Fruit fly (Drosophila melanogaster): ENCODE results near the gene jumu.
"Not testable (repeated sequence)": the region's sequence is repeated elsewhere in the genome, so short reads cannot be mapped to it uniquely, and the experiment has no call there.

The jumu gene

dm6 chr3R:10332823-10333263, 17.1 kb upstream of the jumu start, which contains the start of gene sle (continued):
- TF ChIP-seq CG10631 (GFP tag; optimal IDR thresholded peaks at IDR 0.05) = no peak
- no peak for TF ChIP-seq CG8319 (GFP tag; optimal IDR thresholded peaks at IDR 0.05)
- no peak for TF ChIP-seq CG6792 (GFP tag; optimal IDR thresholded peaks at IDR 0.05)
- TF ChIP-seq Gug (GFP tag; IDR thresholded peaks at IDR 0.05) = no peak
- no peak for TF ChIP-seq CG34406 (GFP tag; optimal IDR thresholded peaks at IDR 0.05)
- TF ChIP-seq acj6 (GFP tag; optimal IDR thresholded peaks at IDR 0.05) = no peak
- TF ChIP-seq Eip75B (GFP tag; optimal IDR thresholded peaks at IDR 0.05) = no peak
- TF ChIP-seq Sox102F (GFP tag; optimal IDR thresholded peaks at IDR 0.05) = no peak
- no peak for TF ChIP-seq CG10669 (GFP tag; optimal IDR thresholded peaks at IDR 0.05)
- no peak for TF ChIP-seq Hr4 (GFP tag; optimal IDR thresholded peaks at IDR 0.05)
- 0 out of 3 replicates have a peak, but pooled peaks have one; percentile 17 for TF ChIP-seq CG6163 (GFP tag; IDR thresholded peaks at IDR 0.05)
- no peak for TF ChIP-seq net (GFP tag; optimal IDR thresholded peaks at IDR 0.05)
- TF ChIP-seq dsx (GFP tag; optimal IDR thresholded peaks at IDR 0.05; ENCODE audit: poor library complexity, severe bottlenecking) = no peak
- no peak for TF ChIP-seq eg (GFP tag; IDR thresholded peaks at IDR 0.05)
- TF ChIP-seq dac (GFP tag; optimal IDR thresholded peaks at IDR 0.05) = no peak
- TF ChIP-seq CG8119 (GFP tag; IDR thresholded peaks at IDR 0.05) = no peak
- TF ChIP-seq Hr38 (GFP tag; optimal IDR thresholded peaks at IDR 0.05) = no peak
- TF ChIP-seq Sox15 (GFP tag; optimal IDR thresholded peaks at IDR 0.05) = no peak
- TF ChIP-seq Smox (GFP tag; optimal IDR thresholded peaks at IDR 0.05) = no peak
- TF ChIP-seq topi (GFP tag; optimal IDR thresholded peaks at IDR 0.05) = peak; percentile 67
- TF ChIP-seq Blimp-1 (GFP tag; optimal IDR thresholded peaks at IDR 0.05) = no peak
- TF ChIP-seq CG1621 (tag; optimal IDR thresholded peaks at IDR 0.05) = no peak
- TF ChIP-seq CG16779 (tag; optimal IDR thresholded peaks at IDR 0.05) = no peak
- no peak for TF ChIP-seq CG15336 (GFP tag; IDR thresholded peaks at IDR 0.05)
- peak; percentile 4 for TF ChIP-seq Ets96B (tag; optimal IDR thresholded peaks at IDR 0.05)
- no peak for TF ChIP-seq fd59A (GFP tag; optimal IDR thresholded peaks at IDR 0.05)
- TF ChIP-seq fkh (GFP tag; optimal IDR thresholded peaks at IDR 0.05) = no peak
- peak; percentile 21 for TF ChIP-seq CG7368 (GFP tag; optimal IDR thresholded peaks at IDR 0.05)
- peak; percentile 73 for TF ChIP-seq esn (GFP tag; optimal IDR thresholded peaks at IDR 0.05)
- TF ChIP-seq CG11762 (GFP tag; optimal IDR thresholded peaks at IDR 0.05; ENCODE audit: insufficient read depth) = peak; percentile 17
- TF ChIP-seq CG9139 (GFP tag; optimal IDR thresholded peaks at IDR 0.05) = no peak
- TF ChIP-seq achi (GFP tag; optimal IDR thresholded peaks at IDR 0.05) = peak; percentile 61

DNA sequence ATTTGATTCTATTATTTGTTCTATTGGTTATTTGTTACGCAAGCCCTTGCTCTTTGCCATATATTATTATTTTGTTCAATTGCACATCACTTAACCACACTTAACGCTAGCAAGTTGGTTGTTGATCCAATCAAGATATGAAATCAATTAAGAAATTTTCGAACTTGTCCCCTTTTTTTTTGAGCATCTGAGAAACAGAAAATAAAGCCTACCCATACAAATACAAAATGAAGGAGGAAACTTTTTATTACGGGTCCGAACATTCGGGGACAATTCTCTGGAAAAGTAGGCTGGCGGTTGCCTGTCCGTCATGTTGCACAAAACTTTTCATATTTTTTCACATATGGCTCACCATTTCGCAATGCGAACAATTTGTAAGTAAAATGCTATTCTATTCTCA, 11.9 kb upstream of the jumu start, which contains the start of gene CG12592:
TSS of gene CG12592 (plus strand) at position 301 of the 400 bp plus-strand sequence.
- TF ChIP-seq CG8119 (GFP tag; IDR thresholded peaks at IDR 0.05); CG6792 (GFP tag; optimal IDR thresholded peaks at IDR 0.05); Lpt (GFP tag; optimal IDR thresholded peaks at IDR 0.05): not testable (repeated sequence)

- TF ChIP-seq topi (GFP tag; optimal IDR thresholded peaks at IDR 0.05); acj6 (GFP tag; optimal IDR thresholded peaks at IDR 0.05); CG11762 (GFP tag; optimal IDR thresholded peaks at IDR 0.05; ENCODE audit: insufficient read depth): not testable (repeated sequence)
Measured at dm6 chr3R:10340649-10341048, 9.3 kb upstream of the jumu start, which contains the start of gene CG18545. Gene CG18545 (plus strand): TSS chr3R:10340949.

DNA sequence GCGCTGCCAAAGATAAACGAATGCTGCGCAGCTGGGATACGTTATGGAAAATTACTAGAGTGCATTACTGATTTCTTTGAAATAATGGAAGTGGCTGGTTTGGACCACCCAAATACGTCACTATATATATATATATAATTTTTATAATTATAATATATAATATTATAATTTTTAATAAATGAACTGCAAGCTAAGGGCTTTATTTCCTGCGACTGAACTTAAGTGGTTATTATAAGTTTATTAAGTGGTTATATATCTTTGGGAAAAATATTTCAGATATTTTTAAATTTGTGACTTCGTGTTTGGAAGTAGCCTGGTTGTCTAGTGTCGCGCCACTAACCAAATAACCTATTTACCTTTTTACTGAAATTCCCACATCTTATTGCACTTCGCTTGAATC, 1.5 kb upstream of the jumu start, which contains the start of gene CG31406:
TSS of gene CG31406 (plus strand) at position 301 of the 400 bp plus-strand sequence.
- not testable (repeated sequence) for TF ChIP-seq CG11762 (GFP tag; optimal IDR thresholded peaks at IDR 0.05; ENCODE audit: insufficient read depth); CG31627 (GFP tag; optimal IDR thresholded peaks at IDR 0.05); CG10631 (GFP tag; optimal IDR thresholded peaks at IDR 0.05)
